Worm (Caenorhabditis elegans) whole organism, L4/young adult: Measurements from ENCODE around the gene pgp-1.

ENCODE experiments used
- dao-5 ChIP-seq: sonication (generic microtip); optimal IDR thresholded peaks from 2 replicates; lab custom pipeline; 2016; ENCODE audit warnings: missing genotype, missing genetic modification characterization, moderate library complexity, missing compliant biosample characterization
- him-1 ChIP-seq: sonication (generic microtip); optimal IDR thresholded peaks from 2 replicates; lab custom pipeline; 2016; ENCODE audit warnings: missing genotype, missing genetic modification reagents, missing genetic modification characterization, missing compliant biosample characterization

DNA sequence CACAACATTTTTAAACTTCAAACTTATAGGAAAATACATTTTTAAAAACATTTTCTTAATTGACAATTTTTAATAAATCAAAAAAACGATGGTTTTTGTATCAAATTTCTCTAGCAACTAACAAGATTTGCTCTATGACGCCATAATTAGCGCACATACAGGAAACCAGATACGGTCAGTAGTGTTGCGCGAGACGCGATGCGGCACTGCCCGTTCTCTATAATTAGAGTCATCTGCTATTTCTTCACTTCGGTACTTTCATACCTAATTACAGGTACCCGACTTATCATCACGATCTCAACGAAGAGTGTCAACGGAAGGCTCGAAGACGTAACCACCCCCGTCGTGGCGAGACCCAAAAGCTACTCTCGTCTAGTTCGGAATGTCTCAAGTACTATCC, 54.3 kb downstream of the pgp-1 start:
- TF ChIP-seq him-1, result no peak
- TF ChIP-seq dao-5 (tag; lab: Kevin White, UChicago), result no peak
